Fruit fly (Drosophila melanogaster) whole organism, pupa: ENCODE data around the gene Cp36.

ENCODE experiments used
- CG10348 ChIP-seq: fragments of 200-800 bp; sonication (Bioruptor generic); IDR thresholded peaks from 2 replicates; pipeline ENCODE4 v1.3.6; 2022; ENCODE audit warnings: missing biosample characterization, missing genetic modification characterization
- CG12605 ChIP-seq: fragments of 200-800 bp; sonication (Bioruptor generic); IDR thresholded peaks from 2 replicates; pipeline ENCODE4 v1.3.6; 2022; ENCODE audit warnings: missing biosample characterization, missing genetic modification characterization
- CG13204 ChIP-seq: fragments of 200-800 bp; sonication (Bioruptor generic); optimal IDR thresholded peaks from 2 replicates; lab custom pipeline; 2018; ENCODE audit warnings: missing biosample characterization, mild to moderate bottlenecking, missing genetic modification characterization, moderate library complexity
- CG14655 ChIP-seq: fragments of 200-800 bp; sonication (Bioruptor generic); optimal IDR thresholded peaks from 3 replicates; lab custom pipeline; 2017; ENCODE audit warnings: mild to moderate bottlenecking, missing biosample characterization, missing genetic modification reagents, missing genetic modification characterization
- CG15710 ChIP-seq: fragments of 200-800 bp; sonication (Bioruptor generic); optimal IDR thresholded peaks from 2 replicates; lab custom pipeline; 2018; ENCODE audit warnings: missing biosample characterization, mild to moderate bottlenecking, missing genetic modification characterization, moderate library complexity
- CG17806 ChIP-seq: fragments of 200-800 bp; sonication (Bioruptor generic); optimal IDR thresholded peaks from 2 replicates; lab custom pipeline; 2018; ENCODE audit warnings: missing biosample characterization, mild to moderate bottlenecking, missing genetic modification characterization, moderate library complexity
- CG32121 ChIP-seq: fragments of 200-800 bp; sonication (Bioruptor generic); IDR thresholded peaks from 2 replicates; pipeline ENCODE4 v1.3.6; 2022; ENCODE audit warnings: missing biosample characterization, missing genetic modification characterization
- CG34367 ChIP-seq: fragments of 200-800 bp; sonication (Bioruptor generic); optimal IDR thresholded peaks from 2 replicates; lab custom pipeline; 2018; ENCODE audit warnings: missing biosample characterization, mild to moderate bottlenecking, missing genetic modification characterization
- CG4496 ChIP-seq: fragments of 200-800 bp; sonication (Bioruptor generic); IDR thresholded peaks from 3 replicates; pipeline ENCODE4 v1.3.6; 2022; ENCODE audit warnings: missing biosample characterization, missing genetic modification characterization
- CG8159 ChIP-seq: fragments of 200-800 bp; sonication (Bioruptor generic); optimal IDR thresholded peaks from 3 replicates; lab custom pipeline; 2018; ENCODE audit warnings: missing biosample characterization, mild to moderate bottlenecking, missing genetic modification characterization, moderate library complexity
- CG8301 ChIP-seq: fragments of 200-800 bp; sonication (Bioruptor generic); optimal IDR thresholded peaks from 2 replicates; lab custom pipeline; 2018; ENCODE audit warnings: missing biosample characterization, mild to moderate bottlenecking, missing genetic modification characterization
- CG9948 ChIP-seq: fragments of 200-800 bp; sonication (Bioruptor generic); optimal IDR thresholded peaks from 2 replicates; lab custom pipeline; 2018; ENCODE audit warnings: missing biosample characterization, mild to moderate bottlenecking, missing genetic modification characterization, moderate library complexity
- D1 ChIP-seq: fragments of 200-800 bp; sonication (Bioruptor generic); optimal IDR thresholded peaks from 2 replicates; lab custom pipeline; 2018; ENCODE audit warnings: missing biosample characterization, mild to moderate bottlenecking, missing genetic modification characterization, moderate library complexity
- EcR ChIP-seq: fragments of 200-800 bp; sonication (Bioruptor generic); optimal IDR thresholded peaks from 3 replicates; lab custom pipeline; 2019; ENCODE audit warnings: missing biosample characterization, missing genetic modification characterization, mild to moderate bottlenecking, moderate library complexity, missing genetic modification reagents
- Ets98B ChIP-seq: fragments of 200-800 bp; sonication (Bioruptor generic); IDR thresholded peaks from 2 replicates; pipeline ENCODE4 v1.3.6; 2022; ENCODE audit warnings: missing biosample characterization, missing genetic modification characterization
- Pif1A ChIP-seq: fragments of 200-800 bp; sonication (Bioruptor generic); optimal IDR thresholded peaks from 3 replicates; lab custom pipeline; 2016; ENCODE audit warnings: missing biosample characterization, missing genetic modification characterization
- Pif1B ChIP-seq: fragments of 200-800 bp; sonication (Bioruptor generic); optimal IDR thresholded peaks from 3 replicates; lab custom pipeline; 2016; ENCODE audit warnings: missing biosample characterization, missing genetic modification characterization
- Snoo ChIP-seq: fragments of 200-800 bp; sonication (Bioruptor generic); optimal IDR thresholded peaks from 3 replicates; lab custom pipeline; 2017; ENCODE audit warnings: missing biosample characterization, mild to moderate bottlenecking, missing genetic modification characterization, inconsistent platforms
- fd96Ca ChIP-seq: fragments of 200-800 bp; sonication (Bioruptor generic); IDR thresholded peaks from 3 replicates; pipeline ENCODE4 v1.3.6; 2022; ENCODE audit warnings: missing biosample characterization, missing genetic modification characterization
- gl ChIP-seq: fragments of 200-800 bp; sonication (Bioruptor generic); optimal IDR thresholded peaks from 2 replicates; lab custom pipeline; 2018; ENCODE audit warnings: missing biosample characterization, mild to moderate bottlenecking, missing genetic modification characterization
- rn ChIP-seq: fragments of 200-800 bp; sonication (Bioruptor generic); IDR thresholded peaks from 2 replicates; pipeline ENCODE4 v1.3.6; 2022; ENCODE audit warnings: missing biosample characterization, missing genetic modification characterization

Cp36 gene

dm6 chrX:8444279-8444678 lies 34.8 kb upstream of the Cp36 start:
- TF ChIP-seq CG32121 (no peak), CG10348 (no peak), CG14655 (GFP tag; lab: Kevin White, UChicago) (no peak), CG34367 (no peak), CG8301 (tag; lab: Kevin White, UChicago) (no peak), CG4496 (GFP tag; lab: Robert Waterston, UW) (no peak), Pif1A (GFP tag; lab: Kevin White, UChicago) (no peak), CG12605 (GFP tag; lab: Robert Waterston, UW) (no peak), CG8159 (tag; lab: Kevin White, UChicago) (no peak), EcR (GFP tag; lab: Kevin White, UChicago) (no peak), rn (GFP tag; lab: Robert Waterston, UW) (no peak), Snoo (no peak), CG15710 (tag; lab: Kevin White, UChicago) (no peak), Pif1B (GFP tag; lab: Kevin White, UChicago) (no peak), fd96Ca (GFP tag; lab: Robert Waterston, UW) (no peak), CG9948 (tag; lab: Kevin White, UChicago) (no peak), D1 (tag; lab: Kevin White, UChicago) (no peak), CG17806 (tag; lab: Kevin White, UChicago) (no peak), CG13204 (GFP tag; lab: Kevin White, UChicago) (no peak)

DNA sequence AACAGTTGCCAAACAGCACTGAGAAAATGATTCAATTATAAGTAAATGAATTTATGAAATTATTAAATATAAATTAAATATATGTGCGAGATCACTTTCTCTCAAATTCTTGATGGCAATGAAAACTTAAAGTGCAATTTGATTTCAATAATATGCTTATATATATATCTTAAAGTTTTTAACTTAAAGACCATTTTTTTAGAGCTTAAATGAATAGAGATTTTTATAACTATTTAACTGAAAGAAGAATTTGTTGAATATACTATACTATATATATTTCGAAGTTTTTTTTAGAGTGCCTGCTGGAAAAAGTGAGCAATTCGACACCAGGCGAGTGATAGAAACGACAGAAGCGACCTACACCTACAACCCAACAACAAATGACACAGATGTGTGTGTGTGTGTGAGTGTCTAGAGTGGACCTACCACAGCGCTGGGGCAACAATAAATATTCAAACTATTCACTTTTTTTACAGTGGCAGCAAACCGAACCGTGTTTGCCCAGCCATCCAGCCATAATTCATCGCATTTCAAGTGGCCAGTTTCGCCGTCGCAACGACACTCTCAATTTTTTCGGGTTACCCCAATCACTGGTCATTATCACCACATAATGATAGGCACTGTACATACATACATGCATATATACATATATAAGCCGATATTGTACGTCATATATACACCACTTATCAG lies 34.1 kb upstream of the Cp36 start:
- no peak for TF ChIP-seq CG12605 (GFP tag; lab: Robert Waterston, UW)
- no peak for TF ChIP-seq CG17806 (tag; lab: Kevin White, UChicago)
- no peak for TF ChIP-seq rn (GFP tag; lab: Robert Waterston, UW)
- no peak for TF ChIP-seq CG13204 (GFP tag; lab: Kevin White, UChicago)
- no peak for TF ChIP-seq CG8301 (tag; lab: Kevin White, UChicago)
- peak; percentile 33 for TF ChIP-seq CG8159 (tag; lab: Kevin White, UChicago)
- TF ChIP-seq Ets98B (GFP tag; lab: Robert Waterston, UW) = no peak
- no peak for TF ChIP-seq D1 (tag; lab: Kevin White, UChicago)

- no peak for TF ChIP-seq CG4496 (GFP tag; lab: Robert Waterston, UW)
- no peak for TF ChIP-seq D1 (tag; lab: Kevin White, UChicago)
- TF ChIP-seq CG34367 = no peak
- TF ChIP-seq CG9948 (tag; lab: Kevin White, UChicago) = no peak
- TF ChIP-seq CG14655 (GFP tag; lab: Kevin White, UChicago) = no peak
- TF ChIP-seq Snoo = no peak
- TF ChIP-seq rn (GFP tag; lab: Robert Waterston, UW) = no peak
- TF ChIP-seq CG15710 (tag; lab: Kevin White, UChicago) = no peak
- no peak for TF ChIP-seq CG8159 (tag; lab: Kevin White, UChicago)
- no peak for TF ChIP-seq EcR (GFP tag; lab: Kevin White, UChicago)
- no peak for TF ChIP-seq CG17806 (tag; lab: Kevin White, UChicago)
Observed at dm6 chrX:8447166-8447565, 32.0 kb upstream of the Cp36 start.

DNA sequence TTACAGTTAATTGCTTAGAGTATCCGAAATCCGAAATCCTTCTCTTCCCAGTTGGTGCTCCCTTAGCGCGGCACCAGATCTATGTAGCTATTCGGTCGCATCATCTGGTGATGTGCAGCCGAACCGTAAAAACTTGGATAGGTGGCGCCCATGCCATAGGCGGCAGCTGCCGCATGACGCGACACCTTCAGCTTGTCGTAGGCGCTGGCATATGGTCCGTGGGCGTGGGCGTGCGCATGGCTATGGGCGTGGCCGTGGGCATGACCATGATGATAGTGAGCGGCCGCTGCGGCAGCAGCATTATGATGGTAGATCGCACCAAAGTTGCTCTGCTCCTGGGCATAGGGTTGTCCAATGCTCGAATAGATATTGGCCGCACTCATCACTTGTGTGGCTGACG lies 30.9 kb upstream of the Cp36 start:
- TF ChIP-seq CG34367 (no peak), D1 (tag; lab: Kevin White, UChicago) (no peak), CG14655 (GFP tag; lab: Kevin White, UChicago) (no peak), CG13204 (GFP tag; lab: Kevin White, UChicago) (no peak), CG8301 (tag; lab: Kevin White, UChicago) (no peak), CG9948 (tag; lab: Kevin White, UChicago) (no peak), Pif1B (GFP tag; lab: Kevin White, UChicago) (no peak), Pif1A (GFP tag; lab: Kevin White, UChicago) (no peak), CG12605 (GFP tag; lab: Robert Waterston, UW) (no peak), CG32121 (no peak), rn (GFP tag; lab: Robert Waterston, UW) (no peak), Snoo (no peak), CG4496 (GFP tag; lab: Robert Waterston, UW) (no peak), CG8159 (tag; lab: Kevin White, UChicago) (no peak), EcR (GFP tag; lab: Kevin White, UChicago) (no peak), fd96Ca (GFP tag; lab: Robert Waterston, UW) (no peak), CG17806 (tag; lab: Kevin White, UChicago) (no peak), CG15710 (tag; lab: Kevin White, UChicago) (no peak), CG10348 (no peak), Ets98B (GFP tag; lab: Robert Waterston, UW) (no peak)

DNA sequence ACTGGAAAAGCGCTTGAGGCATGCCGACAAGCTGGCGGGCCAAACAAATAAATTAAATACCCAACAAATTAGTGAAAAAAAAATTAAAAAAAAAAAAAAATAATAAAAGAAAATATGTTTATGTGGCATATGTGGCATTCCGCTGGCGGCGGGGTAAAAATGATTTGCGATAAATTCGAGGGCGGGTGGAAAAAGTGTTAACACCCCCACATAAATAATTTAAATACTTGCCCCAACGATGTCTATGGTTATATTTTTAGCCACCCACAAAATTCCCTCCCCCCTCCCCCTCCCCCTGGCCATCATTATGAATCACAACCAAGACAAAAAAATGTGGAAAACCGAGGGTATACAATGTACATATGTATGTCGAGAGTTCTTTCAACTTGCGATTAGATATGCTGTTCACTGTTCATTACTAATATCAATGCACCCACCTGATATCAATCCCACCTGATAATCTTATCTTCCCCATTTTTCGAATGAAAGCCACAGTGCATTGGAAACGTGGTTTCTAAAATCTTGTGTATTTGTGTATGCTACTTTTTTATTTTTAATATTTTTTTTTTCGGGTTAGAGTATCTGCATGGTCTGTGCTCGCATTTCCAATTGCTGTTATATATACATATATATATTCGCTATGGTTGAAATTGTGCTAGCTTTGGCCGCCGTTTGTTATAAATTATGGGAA lies 28.8 kb upstream of the Cp36 start:
- TF ChIP-seq Ets98B (GFP tag; lab: Robert Waterston, UW) = no peak
- TF ChIP-seq CG12605 (GFP tag; lab: Robert Waterston, UW) = no peak
- TF ChIP-seq Pif1B (GFP tag; lab: Kevin White, UChicago) = no peak
- TF ChIP-seq Pif1A (GFP tag; lab: Kevin White, UChicago) = no peak
- no peak for TF ChIP-seq Snoo
- TF ChIP-seq CG34367 = no peak
- TF ChIP-seq gl (tag; lab: Kevin White, UChicago) = no peak
